Fruit fly (Drosophila melanogaster): ENCODE measurements around the gene CG3823.

DNA sequence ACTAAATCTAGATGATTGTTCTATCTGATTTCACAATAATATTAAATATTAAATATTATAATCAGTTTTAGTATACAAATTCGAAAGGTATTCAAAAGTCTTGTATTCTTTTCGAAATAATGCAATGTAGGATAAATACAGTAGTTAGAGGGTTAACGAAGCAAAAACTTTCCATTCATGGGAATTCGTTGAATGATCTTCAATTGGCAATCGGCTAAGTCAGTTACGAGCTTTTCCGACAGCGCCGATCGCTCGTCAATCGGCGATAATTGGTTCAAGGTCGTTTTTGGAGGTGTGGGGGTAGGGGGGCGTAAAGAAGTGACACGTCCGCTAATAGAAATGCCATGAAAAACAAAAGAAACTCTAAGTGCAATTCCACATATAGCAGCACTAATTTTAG is 42.4 kb downstream of the CG3823 start:
- no peak for TF ChIP-seq CTCF (optimal IDR thresholded peaks at IDR 0.05)
- TF ChIP-seq CG8478 (optimal IDR thresholded peaks at IDR 0.05) = no peak
